Worm (Caenorhabditis elegans): ENCODE measurements around the gene ten-1.

ce11 chrIII:6819322-6819901, 1.3 kb upstream of the ten-1 start, which contains the start of gene F28F5.6:
- TF ChIP-seq zip-5 (tag; optimal IDR thresholded peaks at IDR 0.05) (no peak), unc-42 (tag; optimal IDR thresholded peaks at IDR 0.05) (no peak), pros-1 (tag; optimal IDR thresholded peaks at IDR 0.05) (no peak), ceh-14 (tag; optimal IDR thresholded peaks at IDR 0.05) (no peak), nhr-232 (tag; optimal IDR thresholded peaks at IDR 0.05) (no peak)

All from whole organism, late embryonic.